Worm (Caenorhabditis elegans): Measurements from ENCODE around the gene C17B7.5.

ce11 chrV:3284629-3285028 is 48.8 kb upstream of the C17B7.5 start, which contains the start of gene F35F10.5:
- no peak for TF ChIP-seq nhr-28 (tag; optimal IDR thresholded peaks at IDR 0.05)
- TF ChIP-seq elt-3 (tag; optimal IDR thresholded peaks at IDR 0.05): no peak
- no peak for TF ChIP-seq aly-2 (tag; optimal IDR thresholded peaks at IDR 0.05)
- no peak for TF ChIP-seq egl-27 (tag; optimal IDR thresholded peaks at IDR 0.05)
- TF ChIP-seq ama-1 (optimal IDR thresholded peaks at IDR 0.05): no peak
- TF ChIP-seq snpc-4 (tag; optimal IDR thresholded peaks at IDR 0.05): no peak
- TF ChIP-seq pha-4 (tag; optimal IDR thresholded peaks at IDR 0.05): no peak

Data from whole organism, L3 larva.